Worm (Caenorhabditis elegans) whole organism, L4 larva: ENCODE results near the gene Y43F8A.1.
A peak's percentile ranks its signal among the peaks of the same experiment; 100 is the strongest.

ENCODE experiments used
- R02D3.7 ChIP-seq: fragments of 150-350 bp; sonication (generic microtip); optimal IDR thresholded peaks from 3 replicates; lab custom pipeline; 2014; ENCODE audit warnings: missing biosample characterization, missing genetic modification characterization
- aha-1 ChIP-seq: fragments of 150-350 bp; peaks from one replicate; lab custom pipeline; 2014; ENCODE audit warnings: missing biosample characterization, missing genetic modification characterization
- ceh-20 ChIP-seq: fragments of 200-800 bp; sonication (Bioruptor generic); IDR thresholded peaks from 2 replicates; pipeline ENCODE4 v1.3.6; 2022; ENCODE audit warnings: missing genetic modification reagents, missing genetic modification characterization, missing compliant biosample characterization
- ceh-82 ChIP-seq: sonication (generic microtip); optimal IDR thresholded peaks from 2 replicates; lab custom pipeline; 2017; ENCODE audit warnings: missing biosample characterization, missing genetic modification characterization
- daf-19 ChIP-seq: fragments of 200-800 bp; sonication (Bioruptor generic); conservative IDR thresholded peaks from 2 replicates; pipeline ENCODE4 v1.3.6; 2022; ENCODE audit warnings: missing genetic modification characterization, missing compliant biosample characterization
- dmd-9 ChIP-seq: fragments of 200-800 bp; sonication (Bioruptor generic); IDR thresholded peaks from 2 replicates; pipeline ENCODE4 v1.3.6; 2022; ENCODE audit warnings: missing genetic modification reagents, missing genetic modification characterization, missing compliant biosample characterization
- dve-1 ChIP-seq: sonication (generic microtip); optimal IDR thresholded peaks from 2 replicates; lab custom pipeline; 2017; ENCODE audit warnings: antibody characterized with exemption, mild to moderate bottlenecking, missing genetic modification characterization, missing compliant biosample characterization; ENCODE audit not compliant: insufficient read depth
- hif-1 ChIP-seq, 2 experiments: sonication (generic microtip); optimal IDR thresholded peaks; 2 replicates each; lab custom pipeline; 2016 to 2017; ENCODE audit warnings: missing compliant biosample characterization in 2 of 2, missing genetic modification characterization in 2 of 2, missing genetic modification reagents in 2 of 2, missing genotype in 2 of 2, mild to moderate bottlenecking in 1 of 2
- lin-15B ChIP-seq: fragments of 150-350 bp; sonication (generic microtip); optimal IDR thresholded peaks from 3 replicates; lab custom pipeline; 2014; ENCODE audit warnings: missing biosample characterization, missing genetic modification characterization
- lin-39 ChIP-seq: fragments of 150-350 bp; optimal IDR thresholded peaks from 2 replicates; lab custom pipeline; 2014; ENCODE audit warnings: missing biosample characterization, missing genetic modification reagents, missing genetic modification characterization
- mes-2 ChIP-seq: sonication (generic microtip); optimal IDR thresholded peaks from 2 replicates; lab custom pipeline; 2016; ENCODE audit warnings: missing genotype, mild to moderate bottlenecking, missing genetic modification characterization, missing compliant biosample characterization; ENCODE audit not compliant: poor library complexity, severe bottlenecking
- nhr-237 ChIP-seq: sonication (generic microtip); optimal IDR thresholded peaks from 2 replicates; lab custom pipeline; 2017; ENCODE audit warnings: missing biosample characterization, missing genetic modification characterization
- nhr-28 ChIP-seq: fragments of 150-350 bp; optimal IDR thresholded peaks from 2 replicates; lab custom pipeline; 2014; ENCODE audit warnings: missing biosample characterization, missing genetic modification characterization
- nhr-42 ChIP-seq: fragments of 200-800 bp; sonication (Bioruptor generic); IDR thresholded peaks from 2 replicates; pipeline ENCODE4 v1.3.6; 2022; ENCODE audit warnings: missing genetic modification characterization, missing compliant biosample characterization
- php-3 ChIP-seq: fragments of 200-800 bp; sonication (Bioruptor generic); IDR thresholded peaks from 2 replicates; pipeline ENCODE4 v1.3.6; 2022; ENCODE audit warnings: missing genetic modification reagents, missing genetic modification characterization, missing compliant biosample characterization
- pqm-1 ChIP-seq: sonication (generic microtip); optimal IDR thresholded peaks from 2 replicates; lab custom pipeline; 2017; ENCODE audit warnings: missing biosample characterization, missing genetic modification characterization
- saeg-2 ChIP-seq: fragments of 200-800 bp; sonication (Bioruptor generic); IDR thresholded peaks from 2 replicates; pipeline ENCODE4 v1.3.6; 2022; ENCODE audit warnings: missing genetic modification reagents, missing genetic modification characterization, missing compliant biosample characterization

Gene Y43F8A.1

ce11 chrV:19417836-19418235 lies 47.5 kb downstream of the Y43F8A.1 start, which contains the start of gene C25F9.15:
Gene C25F9.15, plus strand, starts transcription at chrV:19418136.
- TF ChIP-seq dve-1 (tag; lab: Kevin White, UChicago) (peak; percentile 30), lin-39 (tag; lab: Kevin White, UChicago) (no peak), R02D3.7 (tag; lab: Kevin White, UChicago) (no peak), nhr-28 (tag; lab: Kevin White, UChicago) (peak; percentile 30), hif-1 (tag; optimal IDR thresholded peaks at IDR 0.05; lab: Kevin White, UChicago) (no peak), ceh-20 (GFP tag; lab: Robert Waterston, UW) (no peak), mes-2 (tag; lab: Kevin White, UChicago) (no peak), pqm-1 (tag; lab: Kevin White, UChicago) (peak; percentile 34), daf-19 (no peak), nhr-237 (no peak), dmd-9 (GFP tag; lab: Robert Waterston, UW) (no peak), saeg-2 (GFP tag; lab: Robert Waterston, UW) (no peak), lin-15B (tag; lab: Kevin White, UChicago) (no peak), nhr-42 (GFP tag; lab: Robert Waterston, UW) (no peak), ceh-82 (tag; lab: Kevin White, UChicago) (no peak), aha-1 (no peak)

ce11 chrV:19419301-19419700 lies 49.0 kb downstream of the Y43F8A.1 start:
- TF ChIP-seq nhr-28 (tag; lab: Kevin White, UChicago) (peak; percentile 6), php-3 (GFP tag; lab: Robert Waterston, UW) (peak; percentile 94)
